Worm (Caenorhabditis elegans) whole organism, early embryonic: ENCODE measurements around the gene C16C4.18.

Experiments used
- aly-1 ChIP-seq: sonication (generic microtip); optimal IDR thresholded peaks from 2 replicates; lab custom pipeline; 2016; ENCODE audit warnings: missing genetic modification characterization, missing compliant biosample characterization
- ama-1 ChIP-seq: fragments of 150-350 bp; optimal IDR thresholded peaks from 2 replicates; lab custom pipeline; 2014
- tbx-37 ChIP-seq: fragments of 200-800 bp; sonication (Bioruptor generic); conservative IDR thresholded peaks from 2 replicates; pipeline ENCODE4 v1.3.6; 2022; ENCODE audit warnings: missing genetic modification reagents, missing genetic modification characterization, missing compliant biosample characterization

- TF ChIP-seq tbx-37 (GFP tag; lab: Robert Waterston, UW): no peak
- TF ChIP-seq aly-1 (tag; lab: Kevin White, UChicago): no peak
- no peak for TF ChIP-seq ama-1
Measured at ce11 chrII:1851716-1852115, 9.4 kb downstream of the C16C4.18 start.
